Fruit fly (Drosophila melanogaster): ENCODE measurements around the gene Rtnl1.

dm6 chr2L:4996283-4996922 is 13.1 kb downstream of the Rtnl1 start:
- TF ChIP-seq CTCF (optimal IDR thresholded peaks at IDR 0.05) = no peak
- TF ChIP-seq CG8478 (optimal IDR thresholded peaks at IDR 0.05) = no peak
